Worm (Caenorhabditis elegans): ENCODE results near the gene phf-10.

phf-10 gene

DNA sequence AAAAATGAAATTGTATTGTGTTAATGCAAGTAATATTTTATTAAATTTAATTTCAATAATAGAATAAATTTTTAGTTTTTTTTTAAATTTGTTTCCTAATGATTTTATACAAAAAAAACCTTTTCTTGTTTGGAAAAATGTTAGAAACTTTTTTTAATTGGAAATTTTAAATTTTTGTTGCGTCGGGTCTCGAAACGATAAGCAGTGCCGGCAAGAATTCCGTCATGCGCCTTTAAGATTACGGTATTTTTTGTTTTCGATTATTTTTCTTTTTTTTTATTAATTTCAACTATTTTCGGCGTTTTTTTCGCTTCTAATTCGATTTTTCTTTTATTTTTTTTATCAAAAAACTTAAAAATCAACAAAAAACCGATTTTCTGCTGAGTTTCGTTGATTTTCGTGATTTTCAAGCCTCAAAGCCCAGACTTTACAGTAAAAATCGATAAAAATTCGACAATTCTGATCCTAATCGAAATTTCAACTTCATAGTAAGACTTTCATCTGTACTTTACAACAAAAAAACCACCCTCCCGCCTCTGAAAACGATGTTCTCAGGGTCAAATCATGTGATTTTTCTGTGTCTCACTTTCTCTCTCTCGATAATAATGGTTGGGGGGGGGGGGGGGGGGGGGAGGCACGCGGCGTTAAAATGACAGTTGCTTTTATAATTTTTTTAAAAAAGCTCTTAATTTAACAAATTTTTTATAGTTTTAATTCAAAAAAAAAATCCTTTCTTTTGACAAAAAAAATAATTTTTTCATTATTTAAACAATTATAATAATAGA, 36.4 kb upstream of the phf-10 start:
- no peak for TF ChIP-seq nhr-12 (tag; optimal IDR thresholded peaks at IDR 0.05)
- TF ChIP-seq mdl-1 (tag; optimal IDR thresholded peaks at IDR 0.05) = no peak
- no peak for TF ChIP-seq daf-12 (tag; optimal IDR thresholded peaks at IDR 0.05)

DNA sequence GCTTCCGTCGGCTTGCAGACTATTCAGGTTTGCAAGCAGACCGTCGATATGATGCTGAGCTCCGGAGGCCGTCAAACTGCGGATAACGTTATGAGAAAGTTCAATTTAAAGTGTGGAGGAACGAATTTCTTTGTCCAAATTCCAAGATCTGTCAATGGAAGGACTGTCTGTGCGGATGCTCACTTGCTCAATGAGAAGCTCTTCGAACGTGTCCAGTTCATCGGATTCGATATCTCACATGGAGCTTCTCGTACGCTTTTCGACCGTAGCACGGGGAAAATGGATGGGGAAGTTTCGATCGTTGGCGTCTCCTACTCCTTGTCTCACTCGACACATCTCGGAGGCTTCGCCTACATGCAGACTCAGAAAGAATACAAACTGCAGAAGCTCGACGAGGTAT, 34.6 kb upstream of the phf-10 start:
- no peak for TF ChIP-seq lin-15B (tag; optimal IDR thresholded peaks at IDR 0.05)
- no peak for TF ChIP-seq mdl-1 (tag; optimal IDR thresholded peaks at IDR 0.05)
- no peak for TF ChIP-seq pqm-1 (tag; optimal IDR thresholded peaks at IDR 0.05)
- no peak for TF ChIP-seq fos-1 (tag; optimal IDR thresholded peaks at IDR 0.05)
- no peak for TF ChIP-seq fkh-10 (GFP tag; optimal IDR thresholded peaks at IDR 0.05)
- TF ChIP-seq ceh-82 (tag; optimal IDR thresholded peaks at IDR 0.05) = no peak

DNA sequence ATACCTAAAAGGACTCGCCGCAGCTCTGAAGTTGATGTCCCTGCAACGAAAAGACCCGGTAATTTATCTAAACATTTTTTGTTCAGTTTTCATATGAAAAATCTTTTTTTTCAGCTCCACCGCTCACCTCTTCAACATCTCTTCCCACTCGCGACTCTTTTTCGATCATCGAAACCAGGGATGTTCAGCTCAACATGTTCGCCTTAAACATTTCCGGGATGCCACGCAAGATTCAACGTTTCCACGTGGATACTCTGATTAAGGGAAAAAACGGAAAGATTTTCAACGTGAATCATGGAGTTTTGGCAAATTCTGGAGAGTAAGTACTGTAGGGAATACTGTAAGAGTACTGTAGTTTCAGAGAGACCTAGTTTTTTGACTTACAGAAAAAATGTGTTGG, 32.2 kb upstream of the phf-10 start:
- TF ChIP-seq ceh-16 (tag; optimal IDR thresholded peaks at IDR 0.05) (no peak), nhr-11 (tag; optimal IDR thresholded peaks at IDR 0.05) (no peak), nhr-25 (tag; optimal IDR thresholded peaks at IDR 0.05) (no peak), R02D3.7 (tag; optimal IDR thresholded peaks at IDR 0.05) (no peak), nhr-76 (tag; optimal IDR thresholded peaks at IDR 0.05) (no peak), nhr-237 (tag; optimal IDR thresholded peaks at IDR 0.05) (no peak), mml-1 (tag; optimal IDR thresholded peaks at IDR 0.05) (no peak), jun-1 (tag; optimal IDR thresholded peaks at IDR 0.05) (no peak), snpc-4 (tag; optimal IDR thresholded peaks at IDR 0.05) (no peak), nhr-12 (tag; optimal IDR thresholded peaks at IDR 0.05) (no peak), elt-2 (tag; optimal IDR thresholded peaks at IDR 0.05) (no peak), lin-15B (tag; optimal IDR thresholded peaks at IDR 0.05) (no peak)

DNA sequence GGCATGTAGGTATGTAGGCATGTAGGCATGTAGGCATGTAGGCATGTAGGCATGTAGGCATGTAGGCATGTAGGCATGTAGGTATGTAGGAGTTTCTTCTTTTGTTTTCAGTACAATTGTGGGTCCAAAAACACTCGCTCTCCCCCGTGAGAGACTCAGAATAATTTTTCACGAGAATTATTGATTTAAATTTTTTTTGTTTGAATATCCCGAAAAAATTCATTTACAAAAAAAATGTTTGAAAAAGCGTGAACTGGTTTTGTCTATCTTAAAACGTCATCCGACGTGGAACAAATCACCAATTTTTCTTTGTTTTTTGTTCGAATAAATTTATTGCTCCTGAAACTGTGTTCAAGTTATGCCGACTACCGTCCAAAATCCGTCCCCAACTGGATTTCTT, 31.8 kb upstream of the phf-10 start, which contains the start of gene wago-10:
Gene wago-10, plus strand, starts transcription at position 301 of the 400 bp plus-strand sequence.
- no peak for TF ChIP-seq ama-1 (optimal IDR thresholded peaks at IDR 0.05)
- no peak for TF ChIP-seq daf-12 (tag; optimal IDR thresholded peaks at IDR 0.05)
- TF ChIP-seq elt-1 (tag; optimal IDR thresholded peaks at IDR 0.05) = no peak
- TF ChIP-seq nfya-1 (tag; optimal IDR thresholded peaks at IDR 0.05; ENCODE audit: insufficient read depth) = no peak
- TF ChIP-seq ZK546.5 (tag; optimal IDR thresholded peaks at IDR 0.05) = no peak
- TF ChIP-seq pqm-1 (tag; optimal IDR thresholded peaks at IDR 0.05) = no peak
- no peak for TF ChIP-seq nhr-28 (tag; optimal IDR thresholded peaks at IDR 0.05)
- no peak for TF ChIP-seq egl-5 (tag; optimal IDR thresholded peaks at IDR 0.05)
- TF ChIP-seq fos-1 (tag; optimal IDR thresholded peaks at IDR 0.05) = no peak
- TF ChIP-seq fkh-2 (tag; optimal IDR thresholded peaks at IDR 0.05) = no peak
- no peak for TF ChIP-seq ceh-28 (tag; optimal IDR thresholded peaks at IDR 0.05)
- no peak for TF ChIP-seq elt-2 (tag; optimal IDR thresholded peaks at IDR 0.05)
- TF ChIP-seq aly-2 (tag; optimal IDR thresholded peaks at IDR 0.05) = no peak
- no peak for TF ChIP-seq nhr-237 (tag; optimal IDR thresholded peaks at IDR 0.05)
- no peak for TF ChIP-seq egl-27 (tag; optimal IDR thresholded peaks at IDR 0.05)

DNA sequence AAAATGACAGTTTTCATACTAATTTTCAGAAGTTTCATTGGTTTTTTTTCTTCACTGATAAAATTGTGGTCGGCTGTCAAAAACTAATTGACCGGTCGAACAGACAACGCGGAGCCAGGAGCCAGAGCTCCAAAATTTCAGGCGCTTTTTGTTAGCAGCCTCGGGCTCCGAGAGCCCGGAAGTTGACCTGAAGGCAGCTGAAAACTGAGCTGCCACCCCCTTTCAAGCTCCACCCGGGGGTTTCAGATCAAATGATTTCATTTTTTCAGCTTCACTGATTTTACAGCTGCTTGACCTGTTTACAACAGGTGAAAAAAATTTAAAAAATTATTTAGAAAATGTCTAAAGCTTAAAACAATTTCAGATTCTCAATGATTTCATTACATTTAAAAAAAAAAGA, 31.0 kb upstream of the phf-10 start:
- TF ChIP-seq lin-15B (tag; optimal IDR thresholded peaks at IDR 0.05) (no peak), unc-62 (GFP tag; optimal IDR thresholded peaks at IDR 0.05) (no peak), mml-1 (tag; optimal IDR thresholded peaks at IDR 0.05) (no peak), nhr-76 (tag; optimal IDR thresholded peaks at IDR 0.05) (no peak), nhr-77 (tag; optimal IDR thresholded peaks at IDR 0.05) (no peak), aly-2 (tag; optimal IDR thresholded peaks at IDR 0.05) (no peak)

DNA sequence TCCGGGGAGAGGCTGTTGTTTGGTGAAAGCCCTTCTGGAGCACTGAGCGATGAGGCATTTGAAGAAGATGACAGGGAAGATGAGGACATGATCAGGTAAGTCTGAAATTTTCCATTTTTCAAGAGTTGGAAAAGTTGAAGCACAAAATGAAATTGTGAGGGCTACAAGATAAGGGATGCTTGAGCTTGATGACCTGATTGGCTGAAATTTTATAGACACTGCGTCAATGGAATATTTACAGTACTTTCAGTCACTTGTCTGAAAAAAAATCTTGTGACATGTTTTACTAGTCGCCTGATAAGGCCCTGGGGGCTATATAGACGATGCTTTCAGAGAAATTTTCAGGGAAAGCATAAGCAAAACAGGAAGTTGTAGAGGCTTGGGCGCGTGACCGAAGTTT, 25.0 kb upstream of the phf-10 start, which contains the start of gene dmd-8:
Gene dmd-8, minus strand, starts transcription at position 101 of the 400 bp plus-strand sequence.
- TF ChIP-seq lin-39 (tag; optimal IDR thresholded peaks at IDR 0.05) (no peak), nhr-237 (tag; optimal IDR thresholded peaks at IDR 0.05) (no peak), ceh-28 (tag; optimal IDR thresholded peaks at IDR 0.05) (no peak), ceh-82 (tag; optimal IDR thresholded peaks at IDR 0.05) (no peak)

Data from whole organism, L3 larva.